Fruit fly (Drosophila melanogaster): ENCODE data around the gene RluA-2.

RluA-2 gene

dm6 chr2L:10514586-10515137 is 37.8 kb downstream of the RluA-2 start (continued):
- TF ChIP-seq row (GFP tag; IDR thresholded peaks at IDR 0.05) (0 out of 3 replicates have a peak, but pooled peaks have one; percentile 20), GATAe (GFP tag; conservative IDR thresholded peaks at IDR 0.05) (no peak), CG9932 (GFP tag; IDR thresholded peaks at IDR 0.05) (peak; percentile 33; the same call in 1 of the 2 replicates), ftz-f1 (GFP tag; optimal IDR thresholded peaks at IDR 0.05) (peak; percentile 47), Fer1 (GFP tag; optimal IDR thresholded peaks at IDR 0.05) (no peak), CG10431 (GFP tag; optimal IDR thresholded peaks at IDR 0.05) (no peak), NFAT (GFP tag; IDR thresholded peaks at IDR 0.05) (no peak), CG9876 (GFP tag; optimal IDR thresholded peaks at IDR 0.05) (no peak), CG12071 (GFP tag; optimal IDR thresholded peaks at IDR 0.05) (no peak), Spps (tag; optimal IDR thresholded peaks at IDR 0.05) (no peak), CG10321 (GFP tag; IDR thresholded peaks at IDR 0.05) (no peak), emc (GFP tag; optimal IDR thresholded peaks at IDR 0.05) (no peak), Ptx1 (GFP tag; IDR thresholded peaks at IDR 0.05) (0 out of 2 replicates have a peak, but pooled peaks have one; percentile 8), crc (GFP tag; optimal IDR thresholded peaks at IDR 0.05) (no peak), HLH4C (GFP tag; IDR thresholded peaks at IDR 0.05; ENCODE audit: partially characterized antibody) (0 out of 3 replicates have a peak, but pooled peaks have one; percentile 14), CG30403 (GFP tag; optimal IDR thresholded peaks at IDR 0.05) (no peak), btn (GFP tag; optimal IDR thresholded peaks at IDR 0.05) (no peak), sug (tag; optimal IDR thresholded peaks at IDR 0.05) (peak; percentile 75), shn (GFP tag; optimal IDR thresholded peaks at IDR 0.05) (no peak), sd (tag; optimal IDR thresholded peaks at IDR 0.05) (no peak)

dm6 chr2L:10515553-10516174 is 38.8 kb downstream of the RluA-2 start:
- TF ChIP-seq Eip74EF (GFP tag; optimal IDR thresholded peaks at IDR 0.05), result peak in 1 of 2 experiments; percentile 84
- TF ChIP-seq sens (GFP tag), result peak; percentile 16
- TF ChIP-seq Blimp-1 (GFP tag; optimal IDR thresholded peaks at IDR 0.05), result peak; percentile 79
- no peak for TF ChIP-seq otp (GFP tag; IDR thresholded peaks at IDR 0.05)
- no peak for TF ChIP-seq tna (GFP tag; IDR thresholded peaks at IDR 0.05; ENCODE audit: partially characterized antibody)
- TF ChIP-seq ranshi (GFP tag; IDR thresholded peaks at IDR 0.05), result 0 out of 2 replicates have a peak, but pooled peaks have one; percentile 13
- no peak for TF ChIP-seq Ravus (GFP tag; IDR thresholded peaks at IDR 0.05)
- peak; percentile 12 for TF ChIP-seq Med (GFP tag)
- 0 out of 4 replicates have a peak, but pooled peaks have one; percentile 58 for TF ChIP-seq chinmo (GFP tag; IDR thresholded peaks at IDR 0.05; ENCODE audit: partially characterized antibody)
- TF ChIP-seq CG16815 (GFP tag; optimal IDR thresholded peaks at IDR 0.05), result no peak
- no peak for TF ChIP-seq fd64A (GFP tag; optimal IDR thresholded peaks at IDR 0.05)
- TF ChIP-seq CG11456 (GFP tag; IDR thresholded peaks at IDR 0.05), result no peak
- TF ChIP-seq nerfin-1 (tag; optimal IDR thresholded peaks at IDR 0.05), result no peak
- TF ChIP-seq Stat92E (GFP tag; optimal IDR thresholded peaks at IDR 0.05), result no peak
- TF ChIP-seq CG2116 (GFP tag; optimal IDR thresholded peaks at IDR 0.05), result no peak
- no peak for TF ChIP-seq gt (GFP tag; IDR thresholded peaks at IDR 0.05)
- TF ChIP-seq CG9932 (GFP tag; IDR thresholded peaks at IDR 0.05), result 0 out of 2 replicates have a peak, but pooled peaks have one; percentile 39
- TF ChIP-seq CG31365 (tag; optimal IDR thresholded peaks at IDR 0.05), result no peak
- no peak for TF ChIP-seq CG9817 (tag; optimal IDR thresholded peaks at IDR 0.05)
- TF ChIP-seq Oaz (GFP tag; IDR thresholded peaks at IDR 0.05), result 0 out of 2 replicates have a peak, but pooled peaks have one; percentile 26
- no peak for TF ChIP-seq Xrp1 (GFP tag; IDR thresholded peaks at IDR 0.05)
- no peak for TF ChIP-seq jing (GFP tag; optimal IDR thresholded peaks at IDR 0.05)
- TF ChIP-seq vvl (GFP tag; IDR thresholded peaks at IDR 0.05), result peak; percentile 28
- no peak for TF ChIP-seq dm (GFP tag; optimal IDR thresholded peaks at IDR 0.05)
- TF ChIP-seq Hmr (GFP tag; optimal IDR thresholded peaks at IDR 0.05), result peak; percentile 15
- no peak for TF ChIP-seq CG8089 (GFP tag; optimal IDR thresholded peaks at IDR 0.05)
- TF ChIP-seq ase (GFP tag; IDR thresholded peaks at IDR 0.05), result no peak
- peak; percentile 8 for TF ChIP-seq D19A (tag; optimal IDR thresholded peaks at IDR 0.05)
- no peak for TF ChIP-seq sima (GFP tag; optimal IDR thresholded peaks at IDR 0.05)
- no peak for TF ChIP-seq twi (tag; optimal IDR thresholded peaks at IDR 0.05)
